Fruit fly (Drosophila melanogaster) whole organism, embryonic: ENCODE measurements around the gene Cdc16.

Experiments
- CG10209 ChIP-seq: fragments of 200-800 bp; sonication (Bioruptor generic); optimal IDR thresholded peaks from 3 replicates; lab custom pipeline; 2017; ENCODE audit warnings: missing biosample characterization, mild to moderate bottlenecking, missing genetic modification characterization, missing genetic modification reagents
- CG10274 ChIP-seq: fragments of 200-800 bp; sonication (Bioruptor generic); optimal IDR thresholded peaks from 3 replicates; lab custom pipeline; 2017; ENCODE audit warnings: missing biosample characterization, mild to moderate bottlenecking, missing genetic modification characterization
- CG11085 ChIP-seq: fragments of 200-800 bp; sonication (Bioruptor generic); IDR thresholded peaks from 2 replicates; pipeline ENCODE4 v1.3.6; 2022; ENCODE audit warnings: missing biosample characterization, missing genetic modification characterization
- CG11093 ChIP-seq: fragments of 200-800 bp; sonication (Bioruptor generic); IDR thresholded peaks from 3 replicates; pipeline ENCODE4 v1.3.6; 2022; ENCODE audit warnings: missing biosample characterization, missing genetic modification characterization
- CG12219 ChIP-seq: fragments of 200-800 bp; sonication (Bioruptor generic); optimal IDR thresholded peaks from 3 replicates; lab custom pipeline; 2018; ENCODE audit warnings: missing biosample characterization, mild to moderate bottlenecking, missing genetic modification characterization
- CG14710 ChIP-seq: fragments of 200-800 bp; sonication (Bioruptor generic); optimal IDR thresholded peaks from 3 replicates; lab custom pipeline; 2019; ENCODE audit warnings: missing biosample characterization, mild to moderate bottlenecking, missing genetic modification characterization, moderate library complexity
- CG15696 ChIP-seq: fragments of 200-800 bp; sonication (Bioruptor generic); optimal IDR thresholded peaks from 2 replicates; lab custom pipeline; 2019; ENCODE audit warnings: missing biosample characterization, mild to moderate bottlenecking, missing genetic modification characterization, moderate library complexity
- CG17385 ChIP-seq: fragments of 200-800 bp; sonication (Bioruptor generic); optimal IDR thresholded peaks from 3 replicates; lab custom pipeline; 2018; ENCODE audit warnings: missing biosample characterization, mild to moderate bottlenecking, missing genetic modification characterization
- CG17912 ChIP-seq: fragments of 200-800 bp; sonication (Bioruptor generic); optimal IDR thresholded peaks from 2 replicates; lab custom pipeline; 2018; ENCODE audit warnings: missing biosample characterization, mild to moderate bottlenecking, missing genetic modification characterization
- CG2712 ChIP-seq: fragments of 200-800 bp; optimal IDR thresholded peaks from 3 replicates; lab custom pipeline; 2019; ENCODE audit warnings: missing biosample characterization, mild to moderate bottlenecking, missing genetic modification characterization, moderate library complexity
- CG30431 ChIP-seq: fragments of 200-800 bp; sonication (Bioruptor generic); optimal IDR thresholded peaks from 2 replicates; lab custom pipeline; 2017; ENCODE audit warnings: missing biosample characterization, missing genetic modification characterization
- CG33557 ChIP-seq: fragments of 200-800 bp; sonication (Bioruptor generic); optimal IDR thresholded peaks from 2 replicates; lab custom pipeline; 2019; ENCODE audit warnings: missing biosample characterization, mild to moderate bottlenecking, missing genetic modification characterization, moderate library complexity
- CG3407 ChIP-seq: fragments of 200-800 bp; sonication (Bioruptor generic); optimal IDR thresholded peaks from 2 replicates; lab custom pipeline; 2018; ENCODE audit warnings: missing biosample characterization, mild to moderate bottlenecking, missing genetic modification characterization
- CG4404 ChIP-seq: fragments of 200-800 bp; sonication (Bioruptor generic); IDR thresholded peaks from 2 replicates; pipeline ENCODE4 v1.3.6; 2022; ENCODE audit warnings: missing biosample characterization, missing genetic modification characterization
- CkIIα-i1 ChIP-seq: fragments of 200-800 bp; sonication (Bioruptor generic); IDR thresholded peaks from 2 replicates; pipeline ENCODE4 v1.3.6; 2022; ENCODE audit warnings: missing biosample characterization, missing genetic modification characterization
- E2f2 ChIP-seq: fragments of 200-800 bp; sonication (Bioruptor generic); IDR thresholded peaks from 2 replicates; pipeline ENCODE4 v1.3.6; 2022; ENCODE audit warnings: missing biosample characterization, missing genetic modification characterization
- ERR ChIP-seq: fragments of 200-800 bp; sonication (Bioruptor generic); optimal IDR thresholded peaks from 2 replicates; lab custom pipeline; 2016; ENCODE audit warnings: missing biosample characterization, missing genetic modification characterization
- Gug ChIP-seq: fragments of 200-800 bp; sonication (Bioruptor generic); IDR thresholded peaks from 4 replicates; pipeline ENCODE4 v1.3.6; 2022; ENCODE audit warnings: missing biosample characterization, missing genetic modification characterization
- HLH3B ChIP-seq: fragments of 200-800 bp; sonication (Bioruptor generic); IDR thresholded peaks from 2 replicates; pipeline ENCODE4 v1.3.6; 2022; ENCODE audit warnings: missing biosample characterization, missing genetic modification characterization
- Max ChIP-seq: fragments of 200-800 bp; sonication (Bioruptor generic); optimal IDR thresholded peaks from 2 replicates; lab custom pipeline; 2016; ENCODE audit warnings: missing biosample characterization, mild to moderate bottlenecking, missing genetic modification characterization
- Mes4 ChIP-seq: fragments of 200-800 bp; sonication (Bioruptor generic); optimal IDR thresholded peaks from 2 replicates; lab custom pipeline; 2016; ENCODE audit warnings: missing biosample characterization, missing genetic modification characterization
- Myb ChIP-seq: fragments of 200-800 bp; sonication (Bioruptor generic); optimal IDR thresholded peaks from 2 replicates; lab custom pipeline; 2016; ENCODE audit warnings: missing biosample characterization, missing genetic modification characterization
- Scr ChIP-seq: fragments of 200-800 bp; sonication (Bioruptor generic); IDR thresholded peaks from 2 replicates; pipeline ENCODE4 v1.3.6; 2022; ENCODE audit warnings: missing biosample characterization, missing genetic modification characterization; ENCODE audit not compliant: partially characterized antibody
- Stat92E ChIP-seq, 3 experiments: fragments of >200 bp in 2 of 3; fragments of 200-800 bp in 1 of 3; sonication (Bioruptor generic) in 1 of 3; optimal IDR thresholded peaks; 2 replicates each; lab custom pipeline; 2017 to 2019; ENCODE audit warnings: missing biosample characterization in 3 of 3, missing genetic modification characterization in 3 of 3, mild to moderate bottlenecking in 1 of 3, moderate library complexity in 1 of 3
- aop ChIP-seq: fragments of 200-800 bp; sonication (Bioruptor generic); IDR thresholded peaks from 2 replicates; pipeline ENCODE4 v1.3.6; 2022; ENCODE audit warnings: missing biosample characterization, missing genetic modification characterization
- az2 ChIP-seq: fragments of 200-800 bp; sonication (Bioruptor generic); optimal IDR thresholded peaks from 3 replicates; lab custom pipeline; 2016; ENCODE audit warnings: missing biosample characterization, missing genetic modification characterization
- bab2 ChIP-seq: fragments of 200-800 bp; sonication (Bioruptor generic); optimal IDR thresholded peaks from 2 replicates; lab custom pipeline; 2016; ENCODE audit warnings: missing biosample characterization, missing genetic modification characterization
- cad ChIP-seq: fragments of >200 bp; optimal IDR thresholded peaks from 2 replicates; lab custom pipeline; 2017; ENCODE audit warnings: missing biosample characterization, missing genetic modification characterization
- chm ChIP-seq: fragments of 200-800 bp; sonication (Bioruptor generic); IDR thresholded peaks from 2 replicates; pipeline ENCODE4 v1.3.6; 2022; ENCODE audit warnings: missing biosample characterization, missing genetic modification characterization
- crc ChIP-seq: fragments of 200-800 bp; sonication (Bioruptor generic); optimal IDR thresholded peaks from 2 replicates; lab custom pipeline; 2016; ENCODE audit warnings: missing biosample characterization, missing genetic modification characterization
- crol ChIP-seq: fragments of 200-800 bp; sonication (Bioruptor generic); IDR thresholded peaks from 2 replicates; pipeline ENCODE4 v1.3.6; 2022; ENCODE audit warnings: missing biosample characterization, missing genetic modification characterization
- dan ChIP-seq: fragments of 200-800 bp; sonication (Bioruptor generic); IDR thresholded peaks from 2 replicates; pipeline ENCODE4 v1.3.6; 2022; ENCODE audit warnings: missing biosample characterization, missing genetic modification characterization
- dpn ChIP-seq, 2 experiments: fragments of 200-800 bp; sonication (Bioruptor generic); optimal IDR thresholded peaks; 3 replicates each; lab custom pipeline; 2016; ENCODE audit warnings: missing biosample characterization in 2 of 2, missing genetic modification characterization in 2 of 2
- emc ChIP-seq: fragments of 200-800 bp; sonication (Bioruptor generic); optimal IDR thresholded peaks from 2 replicates; lab custom pipeline; 2016; ENCODE audit warnings: missing biosample characterization, missing genetic modification characterization
- eyg ChIP-seq: fragments of 200-800 bp; sonication (Bioruptor generic); optimal IDR thresholded peaks from 3 replicates; lab custom pipeline; 2016; ENCODE audit warnings: missing biosample characterization, missing genetic modification characterization
- gcm ChIP-seq: fragments of 200-800 bp; sonication (Bioruptor generic); optimal IDR thresholded peaks from 2 replicates; lab custom pipeline; 2019; ENCODE audit warnings: missing biosample characterization, mild to moderate bottlenecking, missing genetic modification characterization, moderate library complexity
- ham ChIP-seq: fragments of 200-800 bp; sonication (Bioruptor generic); IDR thresholded peaks from 2 replicates; pipeline ENCODE4 v1.3.6; 2022; ENCODE audit warnings: missing biosample characterization, missing genetic modification characterization
- hth ChIP-seq: fragments of >200 bp; optimal IDR thresholded peaks from 2 replicates; lab custom pipeline; 2017; ENCODE audit warnings: inconsistent platforms
- lab ChIP-seq: fragments of 200-800 bp; sonication (Bioruptor generic); optimal IDR thresholded peaks from 3 replicates; lab custom pipeline; 2017; ENCODE audit warnings: missing biosample characterization, missing genetic modification characterization, mild to moderate bottlenecking, moderate library complexity, missing genetic modification reagents
- lmd ChIP-seq: fragments of 200-800 bp; sonication (Bioruptor generic); IDR thresholded peaks from 2 replicates; pipeline ENCODE4 v1.3.6; 2022; ENCODE audit warnings: missing biosample characterization, missing genetic modification characterization
- pita ChIP-seq: fragments of 200-800 bp; sonication (Bioruptor generic); optimal IDR thresholded peaks from 2 replicates; lab custom pipeline; 2017; ENCODE audit warnings: missing biosample characterization, mild to moderate bottlenecking, missing genetic modification characterization
- psq ChIP-seq: fragments of 200-800 bp; sonication (Bioruptor generic); optimal IDR thresholded peaks from 2 replicates; lab custom pipeline; 2017; ENCODE audit warnings: missing biosample characterization, missing genetic modification characterization
- ranshi ChIP-seq: fragments of 200-800 bp; sonication (Bioruptor generic); IDR thresholded peaks from 2 replicates; pipeline ENCODE4 v1.3.6; 2022; ENCODE audit warnings: missing biosample characterization, missing genetic modification characterization
- ro ChIP-seq: fragments of 200-800 bp; sonication (Bioruptor generic); IDR thresholded peaks from 2 replicates; pipeline ENCODE4 v1.3.6; 2022; ENCODE audit warnings: missing biosample characterization, missing genetic modification characterization
- run ChIP-seq: fragments of 200-800 bp; sonication (Bioruptor generic); optimal IDR thresholded peaks from 3 replicates; lab custom pipeline; 2018; ENCODE audit warnings: missing biosample characterization, mild to moderate bottlenecking, missing genetic modification characterization
- sd ChIP-seq: fragments of 200-800 bp; sonication (Bioruptor generic); optimal IDR thresholded peaks from 3 replicates; lab custom pipeline; 2018; ENCODE audit warnings: missing biosample characterization, mild to moderate bottlenecking, missing genetic modification characterization, moderate library complexity
- sens ChIP-seq: fragments of 200-800 bp; sonication (Bioruptor generic); peaks from one replicate; lab custom pipeline; 2016; ENCODE audit warnings: missing biosample characterization, missing genetic modification characterization
- shn ChIP-seq: fragments of 200-800 bp; sonication (Bioruptor generic); optimal IDR thresholded peaks from 3 replicates; lab custom pipeline; 2016; ENCODE audit warnings: missing biosample characterization, missing genetic modification characterization
- sob ChIP-seq: fragments of 200-800 bp; sonication (Bioruptor generic); IDR thresholded peaks from 2 replicates; pipeline ENCODE4 v1.3.6; 2022; ENCODE audit warnings: missing biosample characterization, missing genetic modification characterization
- tin ChIP-seq: fragments of 200-800 bp; sonication (Bioruptor generic); optimal IDR thresholded peaks from 3 replicates; lab custom pipeline; 2016; ENCODE audit warnings: missing biosample characterization, missing genetic modification characterization
- usp ChIP-seq: fragments of >200 bp; optimal IDR thresholded peaks from 2 replicates; lab custom pipeline; 2017; ENCODE audit warnings: missing biosample characterization, missing genetic modification characterization
- wek ChIP-seq: fragments of 200-800 bp; sonication (Bioruptor generic); optimal IDR thresholded peaks from 3 replicates; lab custom pipeline; 2018; ENCODE audit warnings: missing biosample characterization, mild to moderate bottlenecking, missing genetic modification characterization, moderate library complexity

Cdc16 gene

dm6 chr3R:23326292-23326691 lies 45.3 kb downstream of the Cdc16 start (continued):
- TF ChIP-seq CkIIα-i1 (GFP tag; lab: Robert Waterston, UW) (no peak), CG3407 (GFP tag; lab: Kevin White, UChicago) (peak; percentile 77), aop (GFP tag; lab: Robert Waterston, UW) (peak; percentile 53; the same call in 1 of the 2 replicates), hth (no peak), usp (GFP tag; lab: Kevin White, UChicago) (no peak), az2 (GFP tag; lab: Kevin White, UChicago) (peak; percentile 86), CG10274 (GFP tag; lab: Kevin White, UChicago) (peak; percentile 62), sens (peak; percentile 98), bab2 (peak; percentile 82), CG30431 (peak; percentile 80), ERR (GFP tag; lab: Kevin White, UChicago) (peak; percentile 54), lab (GFP tag; lab: Kevin White, UChicago) (peak; percentile 88), ham (GFP tag; lab: Robert Waterston, UW) (no peak), lmd (GFP tag; lab: Robert Waterston, UW) (peak; percentile 86), crc (GFP tag; lab: Kevin White, UChicago) (peak; percentile 80), CG17912 (no peak), gcm (GFP tag; lab: Kevin White, UChicago) (peak; percentile 82), run (tag; lab: Kevin White, UChicago) (peak; percentile 56), dpn (GFP tag; optimal IDR thresholded peaks at IDR 0.05; lab: Kevin White, UChicago) (peak; percentile 85 to 88), CG4404 (peak; percentile 67), Scr (GFP tag; lab: Robert Waterston, UW) (no peak), CG11085 (GFP tag; lab: Robert Waterston, UW) (0 out of 2 replicates have a peak, but pooled peaks have one; percentile 36), eyg (GFP tag; lab: Kevin White, UChicago) (peak; percentile 71), ranshi (peak; percentile 79; the same call in 1 of the 2 replicates), dan (GFP tag; lab: Robert Waterston, UW) (peak; percentile 65), sd (tag; lab: Kevin White, UChicago) (peak; percentile 31), Max (peak; percentile 82), crol (GFP tag; lab: Robert Waterston, UW) (no peak), Mes4 (GFP tag; lab: Kevin White, UChicago) (peak; percentile 79), CG17385 (GFP tag; lab: Kevin White, UChicago) (peak; percentile 74), tin (peak; percentile 89), shn (peak; percentile 68), wek (GFP tag; lab: Kevin White, UChicago) (peak; percentile 71), CG33557 (GFP tag; lab: Kevin White, UChicago) (peak; percentile 81), E2f2 (GFP tag; lab: Robert Waterston, UW) (peak; percentile 51), chm (peak; percentile 89), CG15696 (tag; lab: Kevin White, UChicago) (peak; percentile 84), ro (no peak), Gug (GFP tag; lab: Robert Waterston, UW) (peak; percentile 68; the same call in 2 of the 4 replicates), Myb (GFP tag; lab: Kevin White, UChicago) (peak; percentile 71), Stat92E (GFP tag; optimal IDR thresholded peaks at IDR 0.05; lab: Kevin White, UChicago) (peak in 1 of 3 experiments; percentile 69), pita (GFP tag; lab: Kevin White, UChicago) (no peak), HLH3B (GFP tag; lab: Robert Waterston, UW) (peak; percentile 81), sob (GFP tag; lab: Robert Waterston, UW) (peak; percentile 83), CG12219 (GFP tag; lab: Kevin White, UChicago) (peak; percentile 88), emc (peak; percentile 33), CG10209 (GFP tag; lab: Kevin White, UChicago) (peak; percentile 83), cad (GFP tag; lab: Kevin White, UChicago) (no peak), psq (GFP tag; lab: Kevin White, UChicago) (peak; percentile 56), CG2712 (tag; lab: Kevin White, UChicago) (peak; percentile 94), CG11093 (GFP tag; lab: Robert Waterston, UW) (peak; percentile 77), CG14710 (tag; lab: Kevin White, UChicago) (peak; percentile 89)
